Worm (Caenorhabditis elegans) whole organism, young adult: Measurements from ENCODE around the gene srv-4.

Experiments
- B0261.1 ChIP-seq: sonication (generic microtip); optimal IDR thresholded peaks from 2 replicates; lab custom pipeline; 2016; ENCODE audit warnings: mild to moderate bottlenecking, missing genetic modification characterization, moderate library complexity, missing compliant biosample characterization
- D2030.7 ChIP-seq: fragments of 200-800 bp; sonication (Bioruptor generic); IDR thresholded peaks from 2 replicates; pipeline ENCODE4 v1.3.6; 2022; ENCODE audit warnings: missing genetic modification reagents, missing genetic modification characterization, missing compliant biosample characterization
- F22D6.2 ChIP-seq: sonication (generic microtip); optimal IDR thresholded peaks from 2 replicates; lab custom pipeline; 2016; ENCODE audit warnings: mild to moderate bottlenecking, missing genetic modification characterization, missing compliant biosample characterization
- F39B2.1 ChIP-seq: fragments of 200-800 bp; sonication (Bioruptor generic); IDR thresholded peaks from 2 replicates; pipeline ENCODE4 v1.3.6; 2022; ENCODE audit warnings: missing genetic modification reagents, missing genetic modification characterization, missing compliant biosample characterization
- F52B5.7 ChIP-seq: sonication (generic microtip); optimal IDR thresholded peaks from 2 replicates; lab custom pipeline; 2016; ENCODE audit warnings: mild to moderate bottlenecking, missing genetic modification characterization, missing compliant biosample characterization
- F57A8.1 ChIP-seq: fragments of 200-800 bp; sonication (Bioruptor generic); optimal IDR thresholded peaks from 2 replicates; lab custom pipeline; 2018; ENCODE audit warnings: mild to moderate bottlenecking, missing genetic modification characterization, moderate library complexity, missing compliant biosample characterization
- T07F8.4 ChIP-seq: sonication (generic microtip); optimal IDR thresholded peaks from 2 replicates; lab custom pipeline; 2016; ENCODE audit warnings: mild to moderate bottlenecking, missing genetic modification characterization, moderate library complexity, missing compliant biosample characterization
- Y53F4B.3 ChIP-seq: fragments of 200-800 bp; sonication (Bioruptor generic); IDR thresholded peaks from 2 replicates; pipeline ENCODE4 v1.3.6; 2022; ENCODE audit warnings: missing genetic modification reagents, missing genetic modification characterization, missing compliant biosample characterization
- Y53G8AR.9 ChIP-seq: fragments of 200-800 bp; sonication (Bioruptor generic); conservative IDR thresholded peaks from 2 replicates; pipeline ENCODE4 v1.3.6; 2022; ENCODE audit warnings: missing genetic modification reagents, missing genetic modification characterization, missing compliant biosample characterization
- Y79H2A.3 ChIP-seq: fragments of 200-800 bp; sonication (Bioruptor generic); conservative IDR thresholded peaks from 2 replicates; pipeline ENCODE4 v1.3.6; 2022; ENCODE audit warnings: missing genetic modification reagents, missing genetic modification characterization, missing compliant biosample characterization
- Y95B8A.8 ChIP-seq: fragments of 200-800 bp; sonication (Bioruptor generic); IDR thresholded peaks from 2 replicates; pipeline ENCODE4 v1.3.6; 2022; ENCODE audit warnings: missing genetic modification reagents, missing genetic modification characterization, missing compliant biosample characterization
- attf-5 ChIP-seq: fragments of 200-800 bp; sonication (Bioruptor generic); optimal IDR thresholded peaks from 2 replicates; lab custom pipeline; 2018; ENCODE audit warnings: mild to moderate bottlenecking, missing genetic modification characterization, missing compliant biosample characterization
- attf-6 ChIP-seq: fragments of 200-800 bp; sonication (Bioruptor generic); IDR thresholded peaks from 2 replicates; pipeline ENCODE4 v1.3.6; 2022; ENCODE audit warnings: missing genetic modification reagents, missing genetic modification characterization, missing compliant biosample characterization
- chd-7 ChIP-seq: sonication (generic microtip); optimal IDR thresholded peaks from 2 replicates; lab custom pipeline; 2016; ENCODE audit warnings: mild to moderate bottlenecking, missing genetic modification characterization, moderate library complexity, missing compliant biosample characterization
- egrh-3 ChIP-seq: fragments of 200-800 bp; sonication (Bioruptor generic); IDR thresholded peaks from 2 replicates; pipeline ENCODE4 v1.3.6; 2022; ENCODE audit warnings: missing genetic modification reagents, missing genetic modification characterization, missing compliant biosample characterization
- hlh-26 ChIP-seq: fragments of 200-800 bp; sonication (Bioruptor generic); conservative IDR thresholded peaks from 2 replicates; pipeline ENCODE4 v1.3.6; 2022; ENCODE audit warnings: missing genetic modification reagents, missing genetic modification characterization, missing compliant biosample characterization
- lag-1 ChIP-seq: fragments of 200-800 bp; sonication (Bioruptor generic); IDR thresholded peaks from 2 replicates; pipeline ENCODE4 v1.3.6; 2022; ENCODE audit warnings: missing genetic modification reagents, missing genetic modification characterization, missing compliant biosample characterization
- let-526 ChIP-seq: fragments of 200-800 bp; sonication (Bioruptor generic); IDR thresholded peaks from 2 replicates; pipeline ENCODE4 v1.3.6; 2022; ENCODE audit warnings: missing genetic modification reagents, missing genetic modification characterization, missing compliant biosample characterization
- lin-26 ChIP-seq: fragments of 200-800 bp; sonication (Bioruptor generic); IDR thresholded peaks from 2 replicates; pipeline ENCODE4 v1.3.6; 2022; ENCODE audit warnings: missing genetic modification reagents, missing genetic modification characterization, missing compliant biosample characterization
- lin-35 ChIP-seq, 3 experiments: fragments of 150-350 bp in 2 of 3; sonication (generic microtip) in 1 of 3; optimal IDR thresholded peaks; 2 replicates each; lab custom pipeline; 2014 to 2018; ENCODE audit warnings: missing biosample characterization in 3 of 3, missing genetic modification characterization in 3 of 3, missing genetic modification reagents in 3 of 3
- lin-40 ChIP-seq: sonication (generic microtip); optimal IDR thresholded peaks from 2 replicates; lab custom pipeline; 2016; ENCODE audit warnings: missing genetic modification characterization, mild to moderate bottlenecking, missing compliant biosample characterization, missing genotype, missing genetic modification reagents
- lin-54 ChIP-seq: fragments of 200-800 bp; sonication (Bioruptor generic); optimal IDR thresholded peaks from 2 replicates; lab custom pipeline; 2018; ENCODE audit warnings: mild to moderate bottlenecking, missing genetic modification characterization, missing compliant biosample characterization
- lsl-1 ChIP-seq: fragments of 200-800 bp; sonication (Bioruptor generic); optimal IDR thresholded peaks from 2 replicates; lab custom pipeline; 2018; ENCODE audit warnings: mild to moderate bottlenecking, missing genetic modification characterization, moderate library complexity, missing compliant biosample characterization
- madf-6 ChIP-seq: fragments of 200-800 bp; sonication (Bioruptor generic); IDR thresholded peaks from 2 replicates; pipeline ENCODE4 v1.3.6; 2022; ENCODE audit warnings: missing genetic modification reagents, missing genetic modification characterization, missing compliant biosample characterization
- mxl-1 ChIP-seq: sonication (generic microtip); optimal IDR thresholded peaks from 2 replicates; lab custom pipeline; 2016; ENCODE audit warnings: missing genetic modification characterization, missing compliant biosample characterization
- rcor-1 ChIP-seq: fragments of 200-800 bp; sonication (Bioruptor generic); IDR thresholded peaks from 2 replicates; pipeline ENCODE4 v1.3.6; 2022; ENCODE audit warnings: missing genetic modification reagents, missing genetic modification characterization, missing compliant biosample characterization
- rec-8 ChIP-seq, 2 experiments: sonication (generic microtip); optimal IDR thresholded peaks; 2 replicates each; lab custom pipeline; 2016; ENCODE audit warnings: mild to moderate bottlenecking in 2 of 2, missing genetic modification characterization in 2 of 2, missing genetic modification reagents in 2 of 2, missing genotype in 2 of 2, missing biosample characterization in 1 of 2, missing compliant biosample characterization in 1 of 2, moderate library complexity in 1 of 2
- sdz-38 ChIP-seq: sonication (generic microtip); optimal IDR thresholded peaks from 2 replicates; lab custom pipeline; 2016; ENCODE audit warnings: missing genotype, missing genetic modification characterization, missing compliant biosample characterization
- snpc-1.1 ChIP-seq: sonication (generic microtip); optimal IDR thresholded peaks from 2 replicates; lab custom pipeline; 2017; ENCODE audit warnings: missing genetic modification characterization, mild to moderate bottlenecking, missing compliant biosample characterization, antibody characterized with exemption, moderate library complexity, missing genotype, missing genetic modification reagents; ENCODE audit not compliant: insufficient read depth
- snpc-3.4 ChIP-seq: sonication (generic microtip); optimal IDR thresholded peaks from 2 replicates; lab custom pipeline; 2017; ENCODE audit warnings: missing genetic modification characterization, mild to moderate bottlenecking, missing compliant biosample characterization, antibody characterized with exemption, moderate library complexity, missing genotype, missing genetic modification reagents
- snpc-4 ChIP-seq, 5 experiments: fragments of 150-350 bp in 1 of 5; sonication (generic microtip) in 4 of 5; optimal IDR thresholded peaks; 2 replicates each; lab custom pipeline; 2014 to 2018; ENCODE audit warnings: missing genetic modification characterization in 5 of 5, missing biosample characterization in 3 of 5, antibody characterized with exemption in 2 of 5, mild to moderate bottlenecking in 2 of 5, missing compliant biosample characterization in 2 of 5, missing genotype in 2 of 5, moderate library complexity in 2 of 5, missing genetic modification reagents in 1 of 5
- tbp1 ChIP-seq: fragments of 200-800 bp; sonication (Bioruptor generic); optimal IDR thresholded peaks from 2 replicates; lab custom pipeline; 2018; ENCODE audit warnings: mild to moderate bottlenecking, missing genetic modification characterization, missing compliant biosample characterization
- tbx-9 ChIP-seq: sonication (generic microtip); optimal IDR thresholded peaks from 2 replicates; lab custom pipeline; 2016; ENCODE audit warnings: borderline replicate concordance, missing genetic modification characterization, inconsistent platforms, missing compliant biosample characterization
- tlf-1 ChIP-seq: fragments of 200-800 bp; sonication (Bioruptor generic); optimal IDR thresholded peaks from 2 replicates; lab custom pipeline; 2018; ENCODE audit warnings: mild to moderate bottlenecking, missing genetic modification characterization, missing compliant biosample characterization
- xnd-1 ChIP-seq: sonication (generic microtip); optimal IDR thresholded peaks from 2 replicates; lab custom pipeline; 2016; ENCODE audit warnings: missing genotype, missing genetic modification reagents, missing genetic modification characterization, missing compliant biosample characterization
- zfh-2 ChIP-seq: fragments of 200-800 bp; sonication (Bioruptor generic); conservative IDR thresholded peaks from 2 replicates; pipeline ENCODE4 v1.3.6; 2022; ENCODE audit warnings: missing genetic modification reagents, missing genetic modification characterization, missing compliant biosample characterization
- ztf-18 ChIP-seq: sonication (generic microtip); optimal IDR thresholded peaks from 2 replicates; lab custom pipeline; 2016; ENCODE audit warnings: missing genotype, mild to moderate bottlenecking, missing genetic modification characterization, missing compliant biosample characterization

The srv-4 gene

DNA sequence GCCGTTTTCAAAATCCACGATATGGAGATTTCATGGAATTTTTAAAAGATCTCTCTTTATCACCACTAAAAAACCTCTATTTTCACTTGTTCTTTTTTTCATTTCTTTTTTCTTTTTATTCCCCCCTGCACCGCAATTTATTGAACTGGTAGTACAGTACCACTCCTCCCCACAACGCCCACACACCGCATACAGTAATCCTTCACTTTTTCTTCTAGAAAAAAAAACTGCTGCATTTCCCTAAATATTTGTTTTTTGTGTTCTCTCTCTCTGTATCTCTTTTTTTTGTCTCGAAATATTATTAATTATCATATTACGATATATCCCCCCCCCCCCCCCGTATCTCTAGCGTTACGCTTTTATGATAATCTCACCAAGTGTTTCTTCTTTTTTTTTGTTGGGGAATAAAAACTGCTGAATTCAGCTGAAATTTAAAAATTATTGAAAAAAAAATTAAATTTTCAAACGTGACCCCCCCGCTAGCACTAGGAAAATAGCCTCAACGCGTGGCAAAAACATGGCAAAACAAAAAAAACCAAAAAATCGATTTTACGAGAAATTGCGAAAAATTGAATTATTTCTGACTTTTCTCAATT, 28.7 kb upstream of the srv-4 start, which contains the start of gene Y24D9B.1 (continued):
- TF ChIP-seq snpc-4 (GFP tag; optimal IDR thresholded peaks at IDR 0.05; lab: Kevin White, UChicago) (no peak), snpc-4 (tag; optimal IDR thresholded peaks at IDR 0.05; lab: Kevin White, UChicago) (no peak), madf-6 (peak; percentile 40; the same call in 1 of the 2 replicates), rcor-1 (no peak), F22D6.2 (tag; lab: Kevin White, UChicago) (no peak), Y79H2A.3 (GFP tag; lab: Robert Waterston, UW) (no peak), tbx-9 (no peak), lin-35 (GFP tag; optimal IDR thresholded peaks at IDR 0.05; lab: Kevin White, UChicago) (no peak), lag-1 (GFP tag; lab: Robert Waterston, UW) (no peak), sdz-38 (tag; lab: Kevin White, UChicago) (no peak), D2030.7 (GFP tag; lab: Robert Waterston, UW) (no peak), attf-6 (GFP tag; lab: Robert Waterston, UW) (peak; percentile 65), F57A8.1 (GFP tag; lab: Kevin White, UChicago) (no peak), lin-54 (GFP tag; lab: Kevin White, UChicago) (peak; percentile 1), attf-5 (GFP tag; lab: Kevin White, UChicago) (no peak), rec-8 (tag; optimal IDR thresholded peaks at IDR 0.05; lab: Kevin White, UChicago) (no peak), xnd-1 (tag; lab: Kevin White, UChicago) (no peak), tlf-1 (GFP tag; lab: Kevin White, UChicago) (no peak), hlh-26 (GFP tag; lab: Robert Waterston, UW) (no peak), chd-7 (tag; lab: Kevin White, UChicago) (no peak), mxl-1 (no peak), lin-40 (no peak), F39B2.1 (GFP tag; lab: Robert Waterston, UW) (0 out of 2 replicates have a peak, but pooled peaks have one; percentile 10), snpc-3.4 (peak; percentile 8), ztf-18 (no peak), Y53G8AR.9 (GFP tag; lab: Robert Waterston, UW) (peak; percentile 70; the same call in 1 of the 2 replicates), snpc-1.1 (no peak), lsl-1 (GFP tag; lab: Kevin White, UChicago) (peak; percentile 8), lin-26 (GFP tag; lab: Robert Waterston, UW) (peak; percentile 36; the same call in 1 of the 2 replicates), tbp1 (GFP tag; lab: Kevin White, UChicago) (no peak), B0261.1 (no peak), Y95B8A.8 (GFP tag; lab: Robert Waterston, UW) (0 out of 2 replicates have a peak, but pooled peaks have one; percentile 34), F52B5.7 (tag; lab: Kevin White, UChicago) (no peak), T07F8.4 (tag; lab: Kevin White, UChicago) (no peak), let-526 (GFP tag; lab: Robert Waterston, UW) (no peak), Y53F4B.3 (GFP tag; lab: Robert Waterston, UW) (no peak)

DNA sequence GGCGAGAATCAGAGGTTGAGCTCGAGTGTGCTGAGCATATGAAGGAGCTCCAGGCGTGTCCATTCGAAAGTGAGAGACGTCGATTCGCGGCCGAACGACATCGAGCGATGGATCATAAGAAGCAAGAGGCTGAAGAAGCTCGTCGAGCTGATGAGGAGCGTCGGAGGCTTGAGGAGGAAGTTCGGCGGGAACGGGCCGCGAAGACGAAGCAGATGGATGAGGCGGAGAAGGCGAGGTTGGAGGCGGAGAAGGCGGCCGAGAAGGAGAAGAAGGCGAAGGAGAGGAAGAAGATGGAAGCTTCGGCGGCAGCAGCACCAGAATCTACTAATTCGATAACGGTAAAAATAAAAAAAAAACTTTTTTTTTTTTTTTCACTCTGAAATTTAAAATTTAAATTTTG, 24.9 kb upstream of the srv-4 start:
- 0 out of 2 replicates have a peak, but pooled peaks have one; percentile 11 for TF ChIP-seq attf-6 (GFP tag; lab: Robert Waterston, UW)
- TF ChIP-seq zfh-2 (GFP tag; lab: Robert Waterston, UW): 0 out of 2 replicates have a peak, but pooled peaks have one; percentile 22
- peak; percentile 84 for TF ChIP-seq egrh-3 (GFP tag; lab: Robert Waterston, UW)
